Worm (Caenorhabditis elegans) whole organism, L1 larva: ENCODE results near the gene srab-3.

ENCODE experiments used
- lin-14 ChIP-seq: fragments of 200-800 bp; sonication (Bioruptor generic); optimal IDR thresholded peaks from 2 replicates; lab custom pipeline; 2018; ENCODE audit warnings: mild to moderate bottlenecking, missing genetic modification characterization, moderate library complexity, missing compliant biosample characterization
- pax-3 ChIP-seq: fragments of 200-800 bp; sonication (Bioruptor generic); optimal IDR thresholded peaks from 2 replicates; lab custom pipeline; 2018; ENCODE audit warnings: mild to moderate bottlenecking, missing genetic modification characterization, moderate library complexity, missing compliant biosample characterization

ce11 chrV:5097035-5097434 lies 10.7 kb downstream of the srab-3 start, which contains the start of gene C04F5.2:
- TF ChIP-seq lin-14 (GFP tag; lab: Kevin White, UChicago): no peak
- no peak for TF ChIP-seq pax-3 (tag; lab: Kevin White, UChicago)
